Fruit fly (Drosophila melanogaster) whole organism, embryonic: ENCODE results near the gene CG31855.
A peak's percentile ranks its signal among the peaks of the same experiment; 100 is the strongest.

Source experiments
- Awh ChIP-seq: fragments of 200-800 bp; sonication (Bioruptor generic); IDR thresholded peaks from 2 replicates; pipeline ENCODE4, ENCODE4 v1.3.6; 2022; ENCODE audit warnings: missing biosample characterization, missing genetic modification characterization
- CG10267 ChIP-seq: fragments of 200-800 bp; sonication (Bioruptor generic); optimal IDR thresholded peaks from 2 replicates; lab custom pipeline; 2018; ENCODE audit warnings: missing biosample characterization, mild to moderate bottlenecking, missing genetic modification characterization, moderate library complexity
- CG10462 ChIP-seq: fragments of 200-800 bp; sonication (Bioruptor generic); optimal IDR thresholded peaks from 2 replicates; lab custom pipeline; 2016; ENCODE audit warnings: missing biosample characterization, missing genetic modification characterization
- CG11085 ChIP-seq: fragments of 200-800 bp; sonication (Bioruptor generic); IDR thresholded peaks from 2 replicates; pipeline ENCODE4 v1.3.6; 2022; ENCODE audit warnings: missing biosample characterization, missing genetic modification characterization
- CG11456 ChIP-seq: fragments of 200-800 bp; sonication (Bioruptor generic); IDR thresholded peaks from 3 replicates; pipeline ENCODE4 v1.3.6; 2022; ENCODE audit warnings: missing biosample characterization, missing genetic modification characterization
- CG11723 ChIP-seq: fragments of 200-800 bp; sonication (Bioruptor generic); optimal IDR thresholded peaks from 2 replicates; lab custom pipeline; 2017; ENCODE audit warnings: missing biosample characterization, mild to moderate bottlenecking, missing genetic modification characterization
- CG12104 ChIP-seq: fragments of 200-800 bp; sonication (Bioruptor generic); optimal IDR thresholded peaks from 3 replicates; lab custom pipeline; 2016; ENCODE audit warnings: missing biosample characterization, missing genetic modification characterization
- CG12219 ChIP-seq: fragments of 200-800 bp; sonication (Bioruptor generic); optimal IDR thresholded peaks from 3 replicates; lab custom pipeline; 2018; ENCODE audit warnings: missing biosample characterization, mild to moderate bottlenecking, missing genetic modification characterization
- CG12236 ChIP-seq: fragments of 200-800 bp; sonication (Bioruptor generic); optimal IDR thresholded peaks from 2 replicates; lab custom pipeline; 2016; ENCODE audit warnings: missing biosample characterization, missing genetic modification characterization
- CG13296 ChIP-seq: fragments of 200-800 bp; sonication (Bioruptor generic); optimal IDR thresholded peaks from 3 replicates; lab custom pipeline; 2018; ENCODE audit warnings: missing biosample characterization, mild to moderate bottlenecking, missing genetic modification characterization
- CG13894 ChIP-seq: fragments of 200-800 bp; sonication (Bioruptor generic); optimal IDR thresholded peaks from 3 replicates; lab custom pipeline; 2018; ENCODE audit warnings: missing biosample characterization, mild to moderate bottlenecking, missing genetic modification characterization, moderate library complexity
- CG1529 ChIP-seq: fragments of 200-800 bp; sonication (Bioruptor generic); optimal IDR thresholded peaks from 3 replicates; lab custom pipeline; 2018; ENCODE audit warnings: missing biosample characterization, missing genetic modification characterization
- CG17829 ChIP-seq: fragments of 200-800 bp; optimal IDR thresholded peaks from 2 replicates; lab custom pipeline; 2019; ENCODE audit warnings: missing biosample characterization, mild to moderate bottlenecking, missing genetic modification characterization, moderate library complexity
- CG1792 ChIP-seq: fragments of 200-800 bp; sonication (Bioruptor generic); optimal IDR thresholded peaks from 2 replicates; lab custom pipeline; 2016; ENCODE audit warnings: missing biosample characterization, missing genetic modification characterization
- CG3163 ChIP-seq: fragments of 200-800 bp; sonication (Bioruptor generic); optimal IDR thresholded peaks from 3 replicates; lab custom pipeline; 2016; ENCODE audit warnings: missing biosample characterization, missing genetic modification characterization
- CG34376 ChIP-seq: fragments of 200-800 bp; sonication (Bioruptor generic); optimal IDR thresholded peaks from 2 replicates; lab custom pipeline; 2018; ENCODE audit warnings: missing biosample characterization, mild to moderate bottlenecking, missing genetic modification characterization
- CG4328 ChIP-seq: fragments of 200-800 bp; sonication (Bioruptor generic); optimal IDR thresholded peaks from 3 replicates; lab custom pipeline; 2017; ENCODE audit warnings: missing biosample characterization, missing genetic modification reagents, missing genetic modification characterization
- CG4360 ChIP-seq: fragments of 200-800 bp; sonication (Bioruptor generic); IDR thresholded peaks from 2 replicates; pipeline ENCODE4 v1.3.6; 2022; ENCODE audit warnings: missing biosample characterization, missing genetic modification characterization
- CG4424 ChIP-seq: fragments of 200-800 bp; sonication (Bioruptor generic); optimal IDR thresholded peaks from 3 replicates; lab custom pipeline; 2016; ENCODE audit warnings: missing biosample characterization, missing genetic modification characterization
- CG6765 ChIP-seq: fragments of 200-800 bp; sonication (Bioruptor generic); optimal IDR thresholded peaks from 3 replicates; lab custom pipeline; 2017; ENCODE audit warnings: missing biosample characterization, mild to moderate bottlenecking, missing genetic modification characterization
- CG8290 ChIP-seq, 3 experiments: fragments of 200-800 bp; sonication (Bioruptor generic); optimal IDR thresholded peaks; 2 replicates each; lab custom pipeline; 2016 to 2019; ENCODE audit warnings: missing biosample characterization in 3 of 3, missing genetic modification characterization in 3 of 3, mild to moderate bottlenecking in 2 of 3, moderate library complexity in 1 of 3
- CG9727 ChIP-seq: fragments of 200-800 bp; sonication (Bioruptor generic); optimal IDR thresholded peaks from 3 replicates; lab custom pipeline; 2017; ENCODE audit warnings: missing biosample characterization, mild to moderate bottlenecking, missing genetic modification characterization
- CG9817 ChIP-seq: fragments of 200-800 bp; sonication (Bioruptor generic); optimal IDR thresholded peaks from 2 replicates; lab custom pipeline; 2018; ENCODE audit warnings: missing biosample characterization, mild to moderate bottlenecking, missing genetic modification characterization, moderate library complexity
- Elba2 ChIP-seq: fragments of 200-800 bp; sonication (Bioruptor generic); optimal IDR thresholded peaks from 3 replicates; lab custom pipeline; 2016; ENCODE audit warnings: missing biosample characterization, missing genetic modification characterization
- HLH54F ChIP-seq: fragments of 200-800 bp; sonication (Bioruptor generic); optimal IDR thresholded peaks from 3 replicates; lab custom pipeline; 2016; ENCODE audit warnings: missing biosample characterization, missing genetic modification characterization
- HmgZ ChIP-seq: fragments of 200-800 bp; sonication (Bioruptor generic); optimal IDR thresholded peaks from 2 replicates; lab custom pipeline; 2018; ENCODE audit warnings: missing biosample characterization, mild to moderate bottlenecking, missing genetic modification characterization
- MBD-R2 ChIP-seq: fragments of 200-800 bp; sonication (Bioruptor generic); IDR thresholded peaks from 2 replicates; pipeline ENCODE4 v1.3.6; 2022; ENCODE audit warnings: missing biosample characterization, missing genetic modification characterization
- MTF-1 ChIP-seq: fragments of 200-800 bp; sonication (Bioruptor generic); optimal IDR thresholded peaks from 2 replicates; lab custom pipeline; 2018; ENCODE audit warnings: missing biosample characterization, mild to moderate bottlenecking, missing genetic modification characterization, borderline replicate concordance
- Mes4 ChIP-seq: fragments of 200-800 bp; sonication (Bioruptor generic); optimal IDR thresholded peaks from 2 replicates; lab custom pipeline; 2016; ENCODE audit warnings: missing biosample characterization, missing genetic modification characterization
- Nf-YC ChIP-seq: fragments of 200-800 bp; optimal IDR thresholded peaks from 3 replicates; lab custom pipeline; 2019; ENCODE audit warnings: missing biosample characterization, mild to moderate bottlenecking, missing genetic modification characterization, moderate library complexity
- Rx ChIP-seq: fragments of 200-800 bp; sonication (Bioruptor generic); IDR thresholded peaks from 2 replicates; pipeline ENCODE4 v1.3.6; 2022; ENCODE audit warnings: missing biosample characterization, missing genetic modification characterization
- Trl ChIP-seq, 3 experiments: fragments of >200 bp in 2 of 3; fragments of 200-800 bp in 1 of 3; sonication (Bioruptor generic) in 1 of 3; optimal IDR thresholded peaks; 2 replicates in 1 of 3; 3 replicates in 2 of 3; lab custom pipeline; 2016 to 2017; ENCODE audit warnings: missing biosample characterization in 1 of 3, missing genetic modification characterization in 1 of 3
- al ChIP-seq: fragments of 200-800 bp; sonication (Bioruptor generic); IDR thresholded peaks from 2 replicates; pipeline ENCODE4 v1.3.6; 2022; ENCODE audit warnings: missing biosample characterization, missing genetic modification characterization
- bab2 ChIP-seq: fragments of 200-800 bp; sonication (Bioruptor generic); optimal IDR thresholded peaks from 2 replicates; lab custom pipeline; 2016; ENCODE audit warnings: missing biosample characterization, missing genetic modification characterization
- bowl ChIP-seq: fragments of 200-800 bp; sonication (Bioruptor generic); IDR thresholded peaks from 2 replicates; pipeline ENCODE4 v1.3.6; 2022; ENCODE audit warnings: missing biosample characterization, missing genetic modification characterization
- ewg ChIP-seq: fragments of 200-800 bp; sonication (Bioruptor generic); optimal IDR thresholded peaks from 3 replicates; lab custom pipeline; 2017; ENCODE audit warnings: mild to moderate bottlenecking, missing biosample characterization, missing genetic modification reagents, missing genetic modification characterization
- exex ChIP-seq: fragments of 200-800 bp; sonication (Bioruptor generic); optimal IDR thresholded peaks from 4 replicates; lab custom pipeline; 2018; ENCODE audit warnings: missing biosample characterization, mild to moderate bottlenecking, missing genetic modification characterization, moderate library complexity
- fd96Cb ChIP-seq: fragments of 200-800 bp; sonication (Bioruptor generic); optimal IDR thresholded peaks from 2 replicates; lab custom pipeline; 2018; ENCODE audit warnings: missing biosample characterization, mild to moderate bottlenecking, missing genetic modification characterization, moderate library complexity
- ftz-f1 ChIP-seq: fragments of 200-800 bp; sonication (Bioruptor generic); optimal IDR thresholded peaks from 2 replicates; lab custom pipeline; 2016; ENCODE audit warnings: missing biosample characterization, missing genetic modification characterization
- grn ChIP-seq: fragments of 200-800 bp; sonication (Bioruptor generic); optimal IDR thresholded peaks from 3 replicates; lab custom pipeline; 2017; ENCODE audit warnings: missing biosample characterization, missing genetic modification characterization
- ken ChIP-seq: fragments of 200-800 bp; sonication (Bioruptor generic); IDR thresholded peaks from 3 replicates; pipeline ENCODE4 v1.3.6; 2022; ENCODE audit warnings: missing biosample characterization, missing genetic modification characterization
- lilli ChIP-seq: fragments of 200-800 bp; sonication (Bioruptor generic); optimal IDR thresholded peaks from 3 replicates; lab custom pipeline; 2016; ENCODE audit warnings: missing biosample characterization, missing genetic modification characterization
- lmd ChIP-seq: fragments of 200-800 bp; sonication (Bioruptor generic); IDR thresholded peaks from 2 replicates; pipeline ENCODE4 v1.3.6; 2022; ENCODE audit warnings: missing biosample characterization, missing genetic modification characterization
- sc ChIP-seq, 3 experiments: fragments of >200 bp in 2 of 3; fragments of 200-800 bp in 1 of 3; sonication (Bioruptor generic) in 1 of 3; optimal IDR thresholded peaks; 2 replicates in 2 of 3; 3 replicates in 1 of 3; lab custom pipeline; 2017; ENCODE audit warnings: mild to moderate bottlenecking in 1 of 3, missing biosample characterization in 1 of 3, missing genetic modification characterization in 1 of 3, missing genetic modification reagents in 1 of 3
- slp2 ChIP-seq: fragments of 200-800 bp; sonication (Bioruptor generic); optimal IDR thresholded peaks from 2 replicates; lab custom pipeline; 2016; ENCODE audit warnings: missing biosample characterization, missing genetic modification characterization
- stc ChIP-seq: fragments of 200-800 bp; sonication (Bioruptor generic); IDR thresholded peaks from 2 replicates; pipeline ENCODE4 v1.3.6; 2022; ENCODE audit warnings: missing biosample characterization, missing genetic modification characterization
- tap ChIP-seq: fragments of 200-800 bp; optimal IDR thresholded peaks from 3 replicates; lab custom pipeline; 2019; ENCODE audit warnings: missing biosample characterization, mild to moderate bottlenecking, missing genetic modification characterization, moderate library complexity
- tll ChIP-seq, 2 experiments: fragments of 200-800 bp in 1 of 2; fragments of >200 bp in 1 of 2; sonication (Bioruptor generic) in 1 of 2; optimal IDR thresholded peaks; 2 replicates each; lab custom pipeline; 2017 to 2019; ENCODE audit warnings: missing biosample characterization in 2 of 2, missing genetic modification characterization in 2 of 2, mild to moderate bottlenecking in 1 of 2, moderate library complexity in 1 of 2
- wek ChIP-seq: fragments of 200-800 bp; sonication (Bioruptor generic); optimal IDR thresholded peaks from 3 replicates; lab custom pipeline; 2018; ENCODE audit warnings: missing biosample characterization, mild to moderate bottlenecking, missing genetic modification characterization, moderate library complexity

Gene CG31855

dm6 chr2L:13394903-13395302 is 25.9 kb downstream of the CG31855 start, which contains the start of gene RpL24 (continued):
- peak; percentile 98 for TF ChIP-seq wek (GFP tag; lab: Kevin White, UChicago)
- peak; percentile 92 for TF ChIP-seq CG12219
- TF ChIP-seq CG13296 (GFP tag; lab: Kevin White, UChicago), result peak; percentile 95
- TF ChIP-seq bowl (GFP tag; lab: Robert Waterston, UW), result peak; percentile 75; the same call in 1 of the 2 replicates
- TF ChIP-seq stc (GFP tag; lab: Robert Waterston, UW), result peak; percentile 88
- peak; percentile 96 for TF ChIP-seq Mes4
- TF ChIP-seq CG9727 (GFP tag; lab: Kevin White, UChicago), result peak; percentile 95
- no peak for TF ChIP-seq Trl (optimal IDR thresholded peaks at IDR 0.05; lab: Kevin White, UChicago)
- TF ChIP-seq Trl (GFP tag; optimal IDR thresholded peaks at IDR 0.05; lab: Kevin White, UChicago), result peak; percentile 96
- TF ChIP-seq CG6765, result peak; percentile 99
- TF ChIP-seq CG13894 (tag; lab: Kevin White, UChicago), result peak; percentile 85
- TF ChIP-seq CG9817, result peak; percentile 84
- peak; percentile 80 for TF ChIP-seq CG1792 (GFP tag; lab: Kevin White, UChicago)
- peak; percentile 91 for TF ChIP-seq Awh
- peak; percentile 71 for TF ChIP-seq MBD-R2
- peak; percentile 83 for TF ChIP-seq HLH54F
- TF ChIP-seq CG11723 (GFP tag; lab: Kevin White, UChicago), result peak; percentile 92
- peak; percentile 80 for TF ChIP-seq slp2 (GFP tag; lab: Kevin White, UChicago)
- no peak for TF ChIP-seq Elba2 (GFP tag; lab: Kevin White, UChicago)
- peak; percentile 77 for TF ChIP-seq grn (GFP tag; lab: Kevin White, UChicago)
- peak; percentile 85 for TF ChIP-seq CG11085 (GFP tag; lab: Robert Waterston, UW)
- peak; percentile 78 for TF ChIP-seq Nf-YC (tag; lab: Kevin White, UChicago)
- peak; percentile 85 for TF ChIP-seq ewg (GFP tag; lab: Kevin White, UChicago)
- TF ChIP-seq MTF-1 (GFP tag; lab: Kevin White, UChicago), result peak; percentile 97
- no peak for TF ChIP-seq sc (optimal IDR thresholded peaks at IDR 0.05; lab: Kevin White, UChicago)
- peak; percentile 88 for TF ChIP-seq sc (GFP tag; optimal IDR thresholded peaks at IDR 0.05; lab: Kevin White, UChicago)
- TF ChIP-seq tap (tag; lab: Kevin White, UChicago), result peak; percentile 77
- peak; percentile 46 for TF ChIP-seq CG4360
- TF ChIP-seq CG12104 (GFP tag; lab: Kevin White, UChicago), result peak; percentile 91
- TF ChIP-seq Rx (GFP tag; lab: Robert Waterston, UW), result peak; percentile 90
- peak; percentile 82 for TF ChIP-seq CG3163
- TF ChIP-seq CG1529 (GFP tag; lab: Kevin White, UChicago), result peak; percentile 83
- TF ChIP-seq CG10267 (tag; lab: Kevin White, UChicago), result peak; percentile 84
- peak; percentile 95 for TF ChIP-seq CG4328 (GFP tag; lab: Kevin White, UChicago)
- peak; percentile 56 for TF ChIP-seq al (GFP tag; lab: Robert Waterston, UW)
- peak; percentile 57; the same call in 1 of the 2 replicates for TF ChIP-seq lmd (GFP tag; lab: Robert Waterston, UW)
- peak; percentile 94 for TF ChIP-seq CG11456 (GFP tag; lab: Robert Waterston, UW)
- no peak for TF ChIP-seq exex
- TF ChIP-seq CG12236 (GFP tag; lab: Kevin White, UChicago), result peak; percentile 92
- TF ChIP-seq fd96Cb (tag; lab: Kevin White, UChicago), result peak; percentile 50
- peak; percentile 90 for TF ChIP-seq HmgZ
- peak; percentile 57 for TF ChIP-seq CG10462
- peak in 1 of 2 experiments; percentile 17 for TF ChIP-seq tll (GFP tag; optimal IDR thresholded peaks at IDR 0.05; lab: Kevin White, UChicago)
- TF ChIP-seq CG34376, result peak; percentile 98
- peak; percentile 85 for TF ChIP-seq CG8290 (GFP tag; optimal IDR thresholded peaks at IDR 0.05; lab: Kevin White, UChicago)
- TF ChIP-seq CG8290 (tag; optimal IDR thresholded peaks at IDR 0.05; lab: Kevin White, UChicago), result peak; percentile 77 to 80
- TF ChIP-seq CG17829 (tag; lab: Kevin White, UChicago), result peak; percentile 82
- TF ChIP-seq ftz-f1 (GFP tag; lab: Kevin White, UChicago), result peak; percentile 27
- TF ChIP-seq bab2 (GFP tag; lab: Kevin White, UChicago), result peak; percentile 47
- TF ChIP-seq lilli (GFP tag; lab: Kevin White, UChicago), result peak; percentile 88
- peak; percentile 90 for TF ChIP-seq CG4424 (GFP tag; lab: Kevin White, UChicago)
- TF ChIP-seq ken (GFP tag; lab: Robert Waterston, UW), result peak; percentile 90
